Fruit fly (Drosophila melanogaster) whole organism, pupa: ENCODE data around the gene GV1.
A peak's percentile ranks its signal among the peaks of the same experiment; 100 is the strongest.

ENCODE experiments used
- CG10348 ChIP-seq: fragments of 200-800 bp; sonication (Bioruptor generic); IDR thresholded peaks from 2 replicates; pipeline ENCODE4 v1.3.6; 2022; ENCODE audit warnings: missing biosample characterization, missing genetic modification characterization
- CG12605 ChIP-seq: fragments of 200-800 bp; sonication (Bioruptor generic); IDR thresholded peaks from 2 replicates; pipeline ENCODE4 v1.3.6; 2022; ENCODE audit warnings: missing biosample characterization, missing genetic modification characterization
- CG13204 ChIP-seq: fragments of 200-800 bp; sonication (Bioruptor generic); optimal IDR thresholded peaks from 2 replicates; lab custom pipeline; 2018; ENCODE audit warnings: missing biosample characterization, mild to moderate bottlenecking, missing genetic modification characterization, moderate library complexity
- CG14655 ChIP-seq: fragments of 200-800 bp; sonication (Bioruptor generic); optimal IDR thresholded peaks from 3 replicates; lab custom pipeline; 2017; ENCODE audit warnings: mild to moderate bottlenecking, missing biosample characterization, missing genetic modification reagents, missing genetic modification characterization
- CG15710 ChIP-seq: fragments of 200-800 bp; sonication (Bioruptor generic); optimal IDR thresholded peaks from 2 replicates; lab custom pipeline; 2018; ENCODE audit warnings: missing biosample characterization, mild to moderate bottlenecking, missing genetic modification characterization, moderate library complexity
- CG17806 ChIP-seq: fragments of 200-800 bp; sonication (Bioruptor generic); optimal IDR thresholded peaks from 2 replicates; lab custom pipeline; 2018; ENCODE audit warnings: missing biosample characterization, mild to moderate bottlenecking, missing genetic modification characterization, moderate library complexity
- CG32121 ChIP-seq: fragments of 200-800 bp; sonication (Bioruptor generic); IDR thresholded peaks from 2 replicates; pipeline ENCODE4 v1.3.6; 2022; ENCODE audit warnings: missing biosample characterization, missing genetic modification characterization
- CG34367 ChIP-seq: fragments of 200-800 bp; sonication (Bioruptor generic); optimal IDR thresholded peaks from 2 replicates; lab custom pipeline; 2018; ENCODE audit warnings: missing biosample characterization, mild to moderate bottlenecking, missing genetic modification characterization
- CG4496 ChIP-seq: fragments of 200-800 bp; sonication (Bioruptor generic); IDR thresholded peaks from 3 replicates; pipeline ENCODE4 v1.3.6; 2022; ENCODE audit warnings: missing biosample characterization, missing genetic modification characterization
- CG8159 ChIP-seq: fragments of 200-800 bp; sonication (Bioruptor generic); optimal IDR thresholded peaks from 3 replicates; lab custom pipeline; 2018; ENCODE audit warnings: missing biosample characterization, mild to moderate bottlenecking, missing genetic modification characterization, moderate library complexity
- CG8301 ChIP-seq: fragments of 200-800 bp; sonication (Bioruptor generic); optimal IDR thresholded peaks from 2 replicates; lab custom pipeline; 2018; ENCODE audit warnings: missing biosample characterization, mild to moderate bottlenecking, missing genetic modification characterization
- CG9948 ChIP-seq: fragments of 200-800 bp; sonication (Bioruptor generic); optimal IDR thresholded peaks from 2 replicates; lab custom pipeline; 2018; ENCODE audit warnings: missing biosample characterization, mild to moderate bottlenecking, missing genetic modification characterization, moderate library complexity
- D1 ChIP-seq: fragments of 200-800 bp; sonication (Bioruptor generic); optimal IDR thresholded peaks from 2 replicates; lab custom pipeline; 2018; ENCODE audit warnings: missing biosample characterization, mild to moderate bottlenecking, missing genetic modification characterization, moderate library complexity
- EcR ChIP-seq: fragments of 200-800 bp; sonication (Bioruptor generic); optimal IDR thresholded peaks from 3 replicates; lab custom pipeline; 2019; ENCODE audit warnings: missing biosample characterization, missing genetic modification characterization, mild to moderate bottlenecking, moderate library complexity, missing genetic modification reagents
- Ets98B ChIP-seq: fragments of 200-800 bp; sonication (Bioruptor generic); IDR thresholded peaks from 2 replicates; pipeline ENCODE4 v1.3.6; 2022; ENCODE audit warnings: missing biosample characterization, missing genetic modification characterization
- Pif1A ChIP-seq: fragments of 200-800 bp; sonication (Bioruptor generic); optimal IDR thresholded peaks from 3 replicates; lab custom pipeline; 2016; ENCODE audit warnings: missing biosample characterization, missing genetic modification characterization
- Pif1B ChIP-seq: fragments of 200-800 bp; sonication (Bioruptor generic); optimal IDR thresholded peaks from 3 replicates; lab custom pipeline; 2016; ENCODE audit warnings: missing biosample characterization, missing genetic modification characterization
- Snoo ChIP-seq: fragments of 200-800 bp; sonication (Bioruptor generic); optimal IDR thresholded peaks from 3 replicates; lab custom pipeline; 2017; ENCODE audit warnings: missing biosample characterization, mild to moderate bottlenecking, missing genetic modification characterization, inconsistent platforms
- fd96Ca ChIP-seq: fragments of 200-800 bp; sonication (Bioruptor generic); IDR thresholded peaks from 3 replicates; pipeline ENCODE4 v1.3.6; 2022; ENCODE audit warnings: missing biosample characterization, missing genetic modification characterization
- gl ChIP-seq: fragments of 200-800 bp; sonication (Bioruptor generic); optimal IDR thresholded peaks from 2 replicates; lab custom pipeline; 2018; ENCODE audit warnings: missing biosample characterization, mild to moderate bottlenecking, missing genetic modification characterization
- rn ChIP-seq: fragments of 200-800 bp; sonication (Bioruptor generic); IDR thresholded peaks from 2 replicates; pipeline ENCODE4 v1.3.6; 2022; ENCODE audit warnings: missing biosample characterization, missing genetic modification characterization

Gene GV1

DNA sequence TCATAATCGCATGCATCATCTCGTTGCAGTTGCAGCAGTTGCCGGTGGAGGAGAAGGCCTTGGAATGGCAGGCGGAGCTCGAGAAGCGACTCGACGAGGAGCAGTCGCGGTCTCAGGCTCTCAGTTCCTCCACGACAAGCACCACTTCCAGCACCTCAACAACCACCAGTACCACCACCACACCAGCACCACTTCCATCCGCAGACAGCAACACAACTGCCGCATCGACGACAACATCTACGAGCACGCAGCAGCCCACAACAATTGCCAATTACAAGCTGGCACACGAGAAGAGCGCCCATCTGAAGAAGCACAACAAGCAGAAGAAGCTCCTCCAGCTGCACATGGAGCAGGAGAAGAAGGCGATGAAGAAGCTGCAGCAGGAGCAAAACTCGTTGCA lies 12.0 kb downstream of the GV1 start:
- TF ChIP-seq CG14655 (GFP tag; lab: Kevin White, UChicago) (no peak), CG10348 (GFP tag; lab: Robert Waterston, UW) (no peak), gl (tag; lab: Kevin White, UChicago) (no peak), CG13204 (GFP tag; lab: Kevin White, UChicago) (peak; percentile 45), CG8159 (tag; lab: Kevin White, UChicago) (no peak), CG34367 (tag; lab: Kevin White, UChicago) (no peak), CG9948 (tag; lab: Kevin White, UChicago) (no peak), CG17806 (tag; lab: Kevin White, UChicago) (no peak), CG4496 (GFP tag; lab: Robert Waterston, UW) (0 out of 3 replicates have a peak, but pooled peaks have one; percentile 19), EcR (GFP tag; lab: Kevin White, UChicago) (peak; percentile 22), rn (GFP tag; lab: Robert Waterston, UW) (no peak), CG8301 (tag; lab: Kevin White, UChicago) (no peak), CG12605 (GFP tag; lab: Robert Waterston, UW) (no peak), Snoo (no peak)
- TF ChIP-seq, all 21 proteins: peak for 3

dm6 chr3L:1827809-1828371 lies 17.5 kb downstream of the GV1 start:
- TF ChIP-seq CG13204 (GFP tag; lab: Kevin White, UChicago), result peak; percentile 38
- TF ChIP-seq CG15710 (tag; lab: Kevin White, UChicago), result no peak
- peak; percentile 75 for TF ChIP-seq EcR (GFP tag; lab: Kevin White, UChicago)
- peak; percentile 1 for TF ChIP-seq Snoo
- TF ChIP-seq, all 21 proteins: peak for 3

dm6 chr3L:1829539-1829938 lies 19.2 kb downstream of the GV1 start:
- peak; percentile 66 for TF ChIP-seq CG8301 (tag; lab: Kevin White, UChicago)
- TF ChIP-seq CG12605 (GFP tag; lab: Robert Waterston, UW), result peak; percentile 74
- TF ChIP-seq EcR (GFP tag; lab: Kevin White, UChicago), result no peak
- TF ChIP-seq CG17806 (tag; lab: Kevin White, UChicago), result peak; percentile 48
- TF ChIP-seq Pif1A (GFP tag; lab: Kevin White, UChicago), result peak; percentile 75
- peak; percentile 40 for TF ChIP-seq CG15710 (tag; lab: Kevin White, UChicago)
- TF ChIP-seq Snoo, result peak; percentile 56
- peak; percentile 77 for TF ChIP-seq CG14655 (GFP tag; lab: Kevin White, UChicago)
- peak; percentile 78 for TF ChIP-seq Ets98B
- peak; percentile 82 for TF ChIP-seq fd96Ca (GFP tag; lab: Robert Waterston, UW)
- TF ChIP-seq CG4496 (GFP tag; lab: Robert Waterston, UW), result peak; percentile 89
- peak; percentile 16 for TF ChIP-seq CG13204 (GFP tag; lab: Kevin White, UChicago)
- TF ChIP-seq CG8159 (tag; lab: Kevin White, UChicago), result peak; percentile 17
- peak; percentile 56 for TF ChIP-seq CG9948 (tag; lab: Kevin White, UChicago)
- peak; percentile 66 for TF ChIP-seq Pif1B (GFP tag; lab: Kevin White, UChicago)
- TF ChIP-seq CG10348 (GFP tag; lab: Robert Waterston, UW), result no peak
- TF ChIP-seq rn (GFP tag; lab: Robert Waterston, UW), result no peak
- TF ChIP-seq CG32121 (GFP tag; lab: Robert Waterston, UW), result peak; percentile 81
- no peak for TF ChIP-seq D1 (tag; lab: Kevin White, UChicago)
- TF ChIP-seq gl (tag; lab: Kevin White, UChicago), result no peak
- TF ChIP-seq CG34367 (tag; lab: Kevin White, UChicago), result peak; percentile 60

dm6 chr3L:1831753-1832268 lies 21.4 kb downstream of the GV1 start, which contains the start of gene Cpr62Ba:
Cpr62Ba (minus strand) TSS chr3L:1831783.
- TF ChIP-seq CG9948 (tag; lab: Kevin White, UChicago), result no peak
- TF ChIP-seq EcR (GFP tag; lab: Kevin White, UChicago), result peak; percentile 26

DNA sequence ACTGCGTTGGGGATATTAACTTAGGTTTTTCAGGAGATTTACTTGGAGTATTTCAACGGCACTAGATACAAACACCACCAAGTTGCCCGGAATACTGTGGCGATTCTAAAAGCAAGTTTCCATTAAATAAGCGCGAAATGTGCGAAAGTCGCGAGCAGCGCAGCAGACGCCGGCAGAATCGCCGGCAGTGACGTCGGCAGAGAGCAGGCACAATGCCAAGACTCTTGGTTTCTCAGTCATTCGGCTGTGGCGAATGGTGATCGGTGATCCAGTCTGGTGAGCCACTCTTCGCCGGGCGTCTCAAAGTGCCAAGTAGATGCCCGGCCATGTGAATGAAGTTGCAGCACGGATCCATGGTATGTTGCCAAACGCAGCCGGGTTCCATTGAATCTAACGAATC lies 24.7 kb downstream of the GV1 start, which contains the start of gene Cpr62Bb:
Gene Cpr62Bb, minus strand, starts transcription at position 101 of the 400 bp plus-strand sequence.
- TF ChIP-seq gl (tag; lab: Kevin White, UChicago), result no peak

DNA sequence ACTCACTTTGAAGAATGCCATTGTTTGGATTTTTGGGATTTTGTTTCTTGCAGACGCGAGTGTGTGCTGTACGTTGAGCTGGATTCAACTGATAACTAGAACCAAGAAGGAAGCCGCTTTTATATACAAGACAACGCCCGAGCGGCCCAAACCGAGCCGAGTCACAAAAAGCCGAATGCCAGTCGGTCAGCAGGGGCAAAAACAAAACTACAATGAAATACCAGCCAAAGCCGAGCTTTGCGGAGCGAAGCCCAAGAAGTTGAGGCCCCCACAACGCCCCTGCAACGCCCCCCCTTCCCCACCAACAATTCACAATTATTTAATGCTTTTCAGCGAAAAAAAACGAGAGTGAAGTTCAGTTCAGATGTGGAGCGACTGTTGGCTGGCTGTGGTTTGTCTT lies 31.6 kb downstream of the GV1 start, which contains the start of gene Cpr62Bc:
Gene Cpr62Bc, minus strand, starts transcription at position 101 of the 400 bp plus-strand sequence.
- TF ChIP-seq Pif1A (GFP tag; lab: Kevin White, UChicago), result no peak
- no peak for TF ChIP-seq Snoo
- TF ChIP-seq gl (tag; lab: Kevin White, UChicago), result peak; percentile 12
- no peak for TF ChIP-seq CG13204 (GFP tag; lab: Kevin White, UChicago)
- TF ChIP-seq D1 (tag; lab: Kevin White, UChicago), result no peak
- no peak for TF ChIP-seq CG12605 (GFP tag; lab: Robert Waterston, UW)
- TF ChIP-seq rn (GFP tag; lab: Robert Waterston, UW), result no peak
- no peak for TF ChIP-seq CG10348 (GFP tag; lab: Robert Waterston, UW)
